Worm (Caenorhabditis elegans) whole organism, mixed stage, embryonic: ENCODE measurements around the gene trpp-11.

Experiments
- M03D4.4 ChIP-seq: sonication (generic microtip); optimal IDR thresholded peaks from 2 replicates; lab custom pipeline; 2017; ENCODE audit warnings: mild to moderate bottlenecking, missing genetic modification characterization, missing compliant biosample characterization
- bed-3 ChIP-seq: fragments of 200-800 bp; sonication (Bioruptor generic); optimal IDR thresholded peaks from 3 replicates; lab custom pipeline; 2018; ENCODE audit warnings: mild to moderate bottlenecking, missing genetic modification characterization, moderate library complexity, missing compliant biosample characterization
- blmp-1 ChIP-seq: fragments of 150-350 bp; optimal IDR thresholded peaks from 2 replicates; lab custom pipeline; 2014; ENCODE audit warnings: missing biosample characterization, missing genetic modification characterization
- ceh-39 ChIP-seq: fragments of 150-350 bp; optimal IDR thresholded peaks from 2 replicates; lab custom pipeline; 2014; ENCODE audit warnings: missing biosample characterization, missing genetic modification characterization
- ceh-43 ChIP-seq: fragments of 200-800 bp; sonication (Bioruptor generic); optimal IDR thresholded peaks from 2 replicates; lab custom pipeline; 2018; ENCODE audit warnings: mild to moderate bottlenecking, missing genetic modification characterization, moderate library complexity, missing compliant biosample characterization
- ces-1 ChIP-seq: fragments of 150-350 bp; optimal IDR thresholded peaks from 2 replicates; lab custom pipeline; 2014; ENCODE audit warnings: missing biosample characterization, missing genetic modification reagents, missing genetic modification characterization
- drap-1 ChIP-seq: fragments of 200-800 bp; sonication (Bioruptor generic); optimal IDR thresholded peaks from 3 replicates; lab custom pipeline; 2018; ENCODE audit warnings: mild to moderate bottlenecking, missing genetic modification characterization, missing compliant biosample characterization
- elt-1 ChIP-seq: sonication (generic microtip); optimal IDR thresholded peaks from 2 replicates; lab custom pipeline; 2017; ENCODE audit warnings: missing genetic modification characterization, mild to moderate bottlenecking, missing compliant biosample characterization, antibody characterized with exemption, moderate library complexity, borderline replicate concordance; ENCODE audit not compliant: insufficient read depth
- elt-3 ChIP-seq: fragments of 150-350 bp; optimal IDR thresholded peaks from 2 replicates; lab custom pipeline; 2014; ENCODE audit warnings: missing biosample characterization, missing genetic modification characterization
- flh-1 ChIP-seq: fragments of 200-800 bp; sonication (Bioruptor generic); optimal IDR thresholded peaks from 2 replicates; lab custom pipeline; 2018; ENCODE audit warnings: mild to moderate bottlenecking, missing genetic modification characterization, moderate library complexity, missing compliant biosample characterization
- ham-2 ChIP-seq: fragments of 200-800 bp; sonication (Bioruptor generic); optimal IDR thresholded peaks from 2 replicates; lab custom pipeline; 2018; ENCODE audit warnings: mild to moderate bottlenecking, missing genetic modification characterization, missing compliant biosample characterization
- hlh-1 ChIP-seq: fragments of 150-350 bp; optimal IDR thresholded peaks from 2 replicates; lab custom pipeline; 2014; ENCODE audit warnings: missing biosample characterization, missing genetic modification reagents, missing genetic modification characterization
- lin-13 ChIP-seq: fragments of 150-350 bp; optimal IDR thresholded peaks from 2 replicates; lab custom pipeline; 2014; ENCODE audit warnings: missing biosample characterization, missing genetic modification characterization
- lsy-2 ChIP-seq: fragments of 150-350 bp; optimal IDR thresholded peaks from 2 replicates; lab custom pipeline; 2014; ENCODE audit warnings: missing biosample characterization, missing genetic modification characterization
- mab-5 ChIP-seq: fragments of 150-350 bp; optimal IDR thresholded peaks from 2 replicates; lab custom pipeline; 2014; ENCODE audit warnings: missing biosample characterization, missing genetic modification characterization
- mep-1 ChIP-seq: fragments of 150-350 bp; optimal IDR thresholded peaks from 2 replicates; lab custom pipeline; 2017; ENCODE audit warnings: missing biosample characterization, missing genetic modification reagents, missing genetic modification characterization, inconsistent platforms
- nhr-12 ChIP-seq: fragments of 150-350 bp; optimal IDR thresholded peaks from 2 replicates; lab custom pipeline; 2014; ENCODE audit warnings: missing biosample characterization, missing genetic modification characterization
- nhr-2 ChIP-seq: fragments of 150-350 bp; optimal IDR thresholded peaks from 2 replicates; lab custom pipeline; 2014; ENCODE audit warnings: missing biosample characterization, missing genetic modification characterization
- nhr-237 ChIP-seq: fragments of 150-350 bp; optimal IDR thresholded peaks from 2 replicates; lab custom pipeline; 2014; ENCODE audit warnings: missing biosample characterization, missing genetic modification characterization
- nhr-28 ChIP-seq: fragments of 150-350 bp; optimal IDR thresholded peaks from 2 replicates; lab custom pipeline; 2014; ENCODE audit warnings: missing biosample characterization, missing genetic modification characterization
- nhr-76 ChIP-seq: sonication (generic microtip); optimal IDR thresholded peaks from 2 replicates; lab custom pipeline; 2017; ENCODE audit warnings: missing biosample characterization, missing genetic modification characterization
- pha-4 ChIP-seq: fragments of 150-350 bp; optimal IDR thresholded peaks from 2 replicates; lab custom pipeline; 2018; ENCODE audit warnings: missing biosample characterization, missing genetic modification reagents, missing genetic modification characterization
- sem-2 ChIP-seq: fragments of 200-800 bp; sonication (Bioruptor generic); optimal IDR thresholded peaks from 2 replicates; lab custom pipeline; 2018; ENCODE audit warnings: mild to moderate bottlenecking, missing genetic modification characterization, missing compliant biosample characterization
- snpc-4 ChIP-seq: fragments of 150-350 bp; optimal IDR thresholded peaks from 2 replicates; lab custom pipeline; 2014; ENCODE audit warnings: missing biosample characterization, missing genetic modification characterization
- tbx-8 ChIP-seq: fragments of 200-800 bp; sonication (Bioruptor generic); optimal IDR thresholded peaks from 2 replicates; lab custom pipeline; 2018; ENCODE audit warnings: mild to moderate bottlenecking, missing genetic modification characterization, moderate library complexity, missing compliant biosample characterization
- unc-39 ChIP-seq: fragments of 150-350 bp; optimal IDR thresholded peaks from 2 replicates; lab custom pipeline; 2014; ENCODE audit warnings: missing biosample characterization, missing genetic modification characterization
- unc-62 ChIP-seq: fragments of 150-350 bp; optimal IDR thresholded peaks from 2 replicates; lab custom pipeline; 2014; ENCODE audit warnings: missing biosample characterization, missing genetic modification reagents, missing genetic modification characterization
- zip-8 ChIP-seq: fragments of 150-350 bp; optimal IDR thresholded peaks from 2 replicates; lab custom pipeline; 2014; ENCODE audit warnings: missing biosample characterization, missing genetic modification characterization

The trpp-11 gene

ce11 chrIII:793595-793994 is 1.3 kb upstream of the trpp-11 start, which contains the start of gene snt-2:
Gene snt-2, minus strand, starts transcription at chrIII:793733.
- TF ChIP-seq ham-2 (GFP tag; lab: Kevin White, UChicago) (no peak), snpc-4 (no peak), bed-3 (GFP tag; lab: Kevin White, UChicago) (no peak), nhr-76 (tag; lab: Kevin White, UChicago) (no peak), elt-3 (tag; lab: Kevin White, UChicago) (no peak), ceh-39 (tag; lab: Kevin White, UChicago) (peak; percentile 24), flh-1 (GFP tag; lab: Kevin White, UChicago) (no peak), nhr-2 (tag; lab: Kevin White, UChicago) (no peak), lsy-2 (tag; lab: Kevin White, UChicago) (peak; percentile 97), ces-1 (GFP tag; lab: Kevin White, UChicago) (peak; percentile 27), pha-4 (tag; lab: Kevin White, UChicago) (peak; percentile 60), zip-8 (tag; lab: Kevin White, UChicago) (no peak), nhr-237 (tag; lab: Kevin White, UChicago) (peak; percentile 60), hlh-1 (tag; lab: Kevin White, UChicago) (peak; percentile 42), mep-1 (tag; lab: Kevin White, UChicago) (peak; percentile 71), lin-13 (peak; percentile 60)
- TF ChIP-seq, all 35 proteins: peak for 8

ce11 chrIII:794000-794399 is 936 bp upstream of the trpp-11 start, which contains the start of gene rps-29:
Gene rps-29, plus strand, starts transcription at chrIII:794300.
- no peak for TF ChIP-seq elt-3 (tag; lab: Kevin White, UChicago)
- TF ChIP-seq lin-13: no peak
- TF ChIP-seq pha-4 (tag; lab: Kevin White, UChicago): no peak
- no peak for TF ChIP-seq elt-1
- no peak for TF ChIP-seq drap-1 (GFP tag; lab: Kevin White, UChicago)
- TF ChIP-seq sem-2 (GFP tag; lab: Kevin White, UChicago): no peak
- TF ChIP-seq ceh-39 (tag; lab: Kevin White, UChicago): no peak
- TF ChIP-seq nhr-76 (tag; lab: Kevin White, UChicago): no peak
- no peak for TF ChIP-seq hlh-1 (tag; lab: Kevin White, UChicago)

ce11 chrIII:797507-797906 is 2.6 kb downstream of the trpp-11 start:
- TF ChIP-seq M03D4.4 (no peak), blmp-1 (tag; lab: Kevin White, UChicago) (no peak), ham-2 (GFP tag; lab: Kevin White, UChicago) (no peak), elt-3 (tag; lab: Kevin White, UChicago) (no peak), drap-1 (GFP tag; lab: Kevin White, UChicago) (no peak), bed-3 (GFP tag; lab: Kevin White, UChicago) (no peak), unc-39 (tag; lab: Kevin White, UChicago) (no peak), nhr-12 (tag; lab: Kevin White, UChicago) (no peak), nhr-2 (tag; lab: Kevin White, UChicago) (no peak), ces-1 (GFP tag; lab: Kevin White, UChicago) (no peak)

ce11 chrIII:802041-802440 is 7.1 kb downstream of the trpp-11 start:
- TF ChIP-seq unc-62 (GFP tag; lab: Kevin White, UChicago) (no peak), snpc-4 (no peak), mab-5 (tag; lab: Kevin White, UChicago) (no peak), nhr-76 (tag; lab: Kevin White, UChicago) (no peak), ceh-43 (GFP tag; lab: Kevin White, UChicago) (no peak)

- TF ChIP-seq flh-1 (GFP tag; lab: Kevin White, UChicago): no peak
- no peak for TF ChIP-seq nhr-2 (tag; lab: Kevin White, UChicago)
- TF ChIP-seq M03D4.4: no peak
- no peak for TF ChIP-seq tbx-8 (GFP tag; lab: Kevin White, UChicago)
- no peak for TF ChIP-seq ham-2 (GFP tag; lab: Kevin White, UChicago)
- no peak for TF ChIP-seq pha-4 (tag; lab: Kevin White, UChicago)
- no peak for TF ChIP-seq drap-1 (GFP tag; lab: Kevin White, UChicago)
- TF ChIP-seq ceh-39 (tag; lab: Kevin White, UChicago): no peak
- no peak for TF ChIP-seq blmp-1 (tag; lab: Kevin White, UChicago)
- no peak for TF ChIP-seq ceh-43 (GFP tag; lab: Kevin White, UChicago)
- TF ChIP-seq bed-3 (GFP tag; lab: Kevin White, UChicago): no peak
- TF ChIP-seq nhr-28 (tag; lab: Kevin White, UChicago): no peak
Measured at ce11 chrIII:811544-811943, 16.6 kb downstream of the trpp-11 start, which contains the start of gene daf-7. Gene daf-7, plus strand, starts transcription at chrIII:811844.
